Worm (Caenorhabditis elegans) whole organism, L3 larva: ENCODE data around the gene C29E4.13.

ENCODE experiments used
- R02D3.7 ChIP-seq: fragments of 150-350 bp; optimal IDR thresholded peaks from 2 replicates; lab custom pipeline; 2014; ENCODE audit warnings: missing biosample characterization, missing genetic modification characterization
- ZK546.5 ChIP-seq: sonication (generic microtip); optimal IDR thresholded peaks from 2 replicates; lab custom pipeline; 2017; ENCODE audit warnings: missing biosample characterization, missing genetic modification characterization
- aly-2 ChIP-seq: fragments of 150-350 bp; optimal IDR thresholded peaks from 2 replicates; lab custom pipeline; 2014; ENCODE audit warnings: missing biosample characterization, missing genetic modification characterization
- ama-1 ChIP-seq: fragments of 150-350 bp; optimal IDR thresholded peaks from 2 replicates; lab custom pipeline; 2018
- ceh-16 ChIP-seq: sonication (generic microtip); optimal IDR thresholded peaks from 2 replicates; lab custom pipeline; 2017; ENCODE audit warnings: missing biosample characterization, missing genetic modification characterization
- ceh-82 ChIP-seq: fragments of 150-350 bp; optimal IDR thresholded peaks from 2 replicates; lab custom pipeline; 2014; ENCODE audit warnings: missing biosample characterization, missing genetic modification characterization
- ceh-9 ChIP-seq: sonication (generic microtip); optimal IDR thresholded peaks from 2 replicates; lab custom pipeline; 2018; ENCODE audit warnings: missing biosample characterization, missing genetic modification characterization
- daf-12 ChIP-seq: fragments of 150-350 bp; optimal IDR thresholded peaks from 2 replicates; lab custom pipeline; 2014; ENCODE audit warnings: missing biosample characterization, missing genetic modification reagents, missing genetic modification characterization
- egl-5 ChIP-seq: fragments of 150-350 bp; optimal IDR thresholded peaks from 2 replicates; lab custom pipeline; 2017; ENCODE audit warnings: missing biosample characterization, missing genetic modification reagents, missing genetic modification characterization, inconsistent platforms
- elt-1 ChIP-seq: fragments of 150-350 bp; optimal IDR thresholded peaks from 2 replicates; lab custom pipeline; 2014; ENCODE audit warnings: missing biosample characterization, missing genetic modification characterization
- elt-2 ChIP-seq: sonication (generic microtip); optimal IDR thresholded peaks from 2 replicates; lab custom pipeline; 2016; ENCODE audit warnings: missing genetic modification reagents, mild to moderate bottlenecking, missing genetic modification characterization, missing compliant biosample characterization
- eor-1 ChIP-seq, 2 experiments: fragments of 150-350 bp; optimal IDR thresholded peaks; 2 replicates each; lab custom pipeline; 2014 to 2018; ENCODE audit warnings: missing biosample characterization in 2 of 2, missing genetic modification characterization in 2 of 2
- fkh-10 ChIP-seq: sonication (generic microtip); optimal IDR thresholded peaks from 2 replicates; lab custom pipeline; 2017; ENCODE audit warnings: missing biosample characterization, missing genetic modification reagents, missing genetic modification characterization
- fkh-2 ChIP-seq: fragments of 150-350 bp; optimal IDR thresholded peaks from 2 replicates; lab custom pipeline; 2014; ENCODE audit warnings: missing biosample characterization, missing genetic modification reagents, missing genetic modification characterization
- fos-1 ChIP-seq: fragments of 150-350 bp; optimal IDR thresholded peaks from 2 replicates; lab custom pipeline; 2014; ENCODE audit warnings: missing biosample characterization, missing genetic modification characterization
- hmg-11 ChIP-seq: sonication (generic microtip); optimal IDR thresholded peaks from 2 replicates; lab custom pipeline; 2016; ENCODE audit warnings: missing genetic modification characterization, missing compliant biosample characterization
- jun-1 ChIP-seq: fragments of 150-350 bp; optimal IDR thresholded peaks from 2 replicates; lab custom pipeline; 2014; ENCODE audit warnings: missing biosample characterization, missing genetic modification reagents, missing genetic modification characterization
- lin-15B ChIP-seq: fragments of 150-350 bp; optimal IDR thresholded peaks from 2 replicates; lab custom pipeline; 2014; ENCODE audit warnings: missing biosample characterization, missing genetic modification characterization
- lin-39 ChIP-seq: fragments of 150-350 bp; optimal IDR thresholded peaks from 2 replicates; lab custom pipeline; 2018; ENCODE audit warnings: missing biosample characterization, missing genetic modification reagents, missing genetic modification characterization
- lsy-12 ChIP-seq: sonication (generic microtip); optimal IDR thresholded peaks from 2 replicates; lab custom pipeline; 2016; ENCODE audit warnings: mild to moderate bottlenecking, missing genetic modification characterization, missing compliant biosample characterization
- mdl-1 ChIP-seq: fragments of 150-350 bp; optimal IDR thresholded peaks from 2 replicates; lab custom pipeline; 2014; ENCODE audit warnings: missing biosample characterization, missing genetic modification characterization
- mml-1 ChIP-seq: fragments of 150-350 bp; sonication (generic microtip); optimal IDR thresholded peaks from 3 replicates; lab custom pipeline; 2014; ENCODE audit warnings: missing biosample characterization, missing genetic modification characterization
- nfya-1 ChIP-seq: sonication (generic microtip); optimal IDR thresholded peaks from 2 replicates; lab custom pipeline; 2017; ENCODE audit warnings: missing genetic modification characterization, mild to moderate bottlenecking, missing compliant biosample characterization, antibody characterized with exemption, moderate library complexity; ENCODE audit not compliant: insufficient read depth
- nhr-11 ChIP-seq: fragments of 150-350 bp; optimal IDR thresholded peaks from 2 replicates; lab custom pipeline; 2014; ENCODE audit warnings: missing biosample characterization, missing genetic modification characterization
- nhr-12 ChIP-seq: fragments of 150-350 bp; optimal IDR thresholded peaks from 2 replicates; lab custom pipeline; 2014; ENCODE audit warnings: missing biosample characterization, missing genetic modification characterization
- nhr-23 ChIP-seq: fragments of 150-350 bp; optimal IDR thresholded peaks from 2 replicates; lab custom pipeline; 2014; ENCODE audit warnings: missing biosample characterization, missing genetic modification reagents, missing genetic modification characterization
- nhr-237 ChIP-seq: fragments of 150-350 bp; optimal IDR thresholded peaks from 2 replicates; lab custom pipeline; 2014; ENCODE audit warnings: missing biosample characterization, missing genetic modification characterization
- nhr-25 ChIP-seq: sonication (generic microtip); optimal IDR thresholded peaks from 2 replicates; lab custom pipeline; 2017; ENCODE audit warnings: missing biosample characterization, missing genetic modification characterization
- nhr-43 ChIP-seq: sonication (generic microtip); optimal IDR thresholded peaks from 2 replicates; lab custom pipeline; 2016; ENCODE audit warnings: mild to moderate bottlenecking, missing genetic modification characterization, missing compliant biosample characterization; ENCODE audit not compliant: poor library complexity, severe bottlenecking
- nhr-67 ChIP-seq: fragments of 150-350 bp; optimal IDR thresholded peaks from 2 replicates; lab custom pipeline; 2014; ENCODE audit warnings: missing biosample characterization, missing genetic modification characterization
- nhr-77 ChIP-seq: fragments of 150-350 bp; optimal IDR thresholded peaks from 2 replicates; lab custom pipeline; 2014; ENCODE audit warnings: missing biosample characterization, missing genetic modification characterization
- pha-4 ChIP-seq: fragments of 150-350 bp; optimal IDR thresholded peaks from 2 replicates; lab custom pipeline; 2014; ENCODE audit warnings: missing biosample characterization, missing genetic modification reagents, missing genetic modification characterization
- pqm-1 ChIP-seq: fragments of 150-350 bp; optimal IDR thresholded peaks from 2 replicates; lab custom pipeline; 2017; ENCODE audit warnings: missing biosample characterization, missing genetic modification characterization, inconsistent platforms
- skn-1 ChIP-seq: fragments of 150-350 bp; optimal IDR thresholded peaks from 2 replicates; lab custom pipeline; 2014; ENCODE audit warnings: missing biosample characterization, missing genetic modification characterization
- snpc-4 ChIP-seq: fragments of 150-350 bp; optimal IDR thresholded peaks from 2 replicates; lab custom pipeline; 2014; ENCODE audit warnings: missing biosample characterization, missing genetic modification characterization
- unc-39 ChIP-seq: sonication (generic microtip); optimal IDR thresholded peaks from 4 replicates; lab custom pipeline; 2017; ENCODE audit warnings: missing biosample characterization, missing genetic modification characterization
- unc-62 ChIP-seq: fragments of 150-350 bp; sonication (generic microtip); optimal IDR thresholded peaks from 4 replicates; lab custom pipeline; 2014; ENCODE audit warnings: missing biosample characterization, missing genetic modification reagents, missing genetic modification characterization
- zag-1 ChIP-seq: fragments of 150-350 bp; optimal IDR thresholded peaks from 2 replicates; lab custom pipeline; 2014; ENCODE audit warnings: missing biosample characterization, missing genetic modification characterization
- ztf-4 ChIP-seq: fragments of 150-350 bp; optimal IDR thresholded peaks from 2 replicates; lab custom pipeline; 2014; ENCODE audit warnings: missing biosample characterization, missing genetic modification characterization

Gene C29E4.13

ce11 chrIII:7928549-7929129 is at the start of gene C29E4.13, which contains the start of gene npp-15:
TSS of gene C29E4.13 (minus strand) at chrIII:7928717.
TSS of gene npp-15 (plus strand) at chrIII:7929043.
- TF ChIP-seq elt-2 (peak; percentile 19), hmg-11 (no peak), zag-1 (tag; lab: Kevin White, UChicago) (no peak), nhr-25 (peak; percentile 8), ZK546.5 (tag; lab: Kevin White, UChicago) (no peak), pha-4 (peak; percentile 71), nhr-12 (tag; lab: Kevin White, UChicago) (no peak), fkh-2 (tag; lab: Kevin White, UChicago) (no peak), lin-15B (tag; lab: Kevin White, UChicago) (peak; percentile 61), nhr-23 (tag; lab: Kevin White, UChicago) (peak; percentile 13), nhr-237 (tag; lab: Kevin White, UChicago) (no peak), mdl-1 (tag; lab: Kevin White, UChicago) (no peak), snpc-4 (peak; percentile 10), skn-1 (tag; lab: Kevin White, UChicago) (no peak), fkh-10 (no peak)

DNA sequence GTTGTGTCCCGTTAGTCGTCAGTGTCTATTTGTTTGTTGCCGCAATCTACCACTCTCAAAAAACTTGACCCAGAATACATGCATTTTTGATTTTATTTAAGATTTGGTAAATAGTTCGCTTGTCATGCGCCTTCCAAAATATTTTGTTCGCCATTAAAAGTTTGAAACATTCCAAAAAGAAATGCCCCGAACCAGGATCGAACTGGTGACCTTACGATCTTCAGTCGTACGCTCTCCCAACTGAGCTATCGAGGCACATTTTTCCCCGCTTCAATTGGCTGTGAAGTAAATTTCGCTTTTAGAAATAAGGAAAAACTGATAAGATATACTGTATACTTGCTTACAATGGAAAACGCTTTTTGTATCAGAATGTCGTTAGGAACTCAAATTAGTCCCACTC is 49.8 kb upstream of the C29E4.13 start:
- no peak for TF ChIP-seq nhr-25
- TF ChIP-seq ama-1, result peak; percentile 42

- TF ChIP-seq snpc-4, result no peak
- TF ChIP-seq skn-1 (tag; lab: Kevin White, UChicago), result no peak
- TF ChIP-seq nhr-25, result no peak
- no peak for TF ChIP-seq unc-39
- no peak for TF ChIP-seq ztf-4 (tag; lab: Kevin White, UChicago)
- TF ChIP-seq ceh-9 (tag; lab: Kevin White, UChicago), result no peak
- no peak for TF ChIP-seq fos-1 (tag; lab: Kevin White, UChicago)
- no peak for TF ChIP-seq unc-62 (GFP tag; lab: Kevin White, UChicago)
- TF ChIP-seq egl-5 (tag; lab: Kevin White, UChicago), result no peak
- TF ChIP-seq lin-15B (tag; lab: Kevin White, UChicago), result no peak
- no peak for TF ChIP-seq daf-12 (tag; lab: Kevin White, UChicago)
- TF ChIP-seq ama-1, result no peak
- no peak for TF ChIP-seq eor-1 (tag; optimal IDR thresholded peaks at IDR 0.05; lab: Kevin White, UChicago)
- no peak for TF ChIP-seq mdl-1 (tag; lab: Kevin White, UChicago)
- no peak for TF ChIP-seq elt-2
- TF ChIP-seq jun-1 (tag; lab: Kevin White, UChicago), result no peak
- TF ChIP-seq aly-2 (tag; lab: Kevin White, UChicago), result no peak
- no peak for TF ChIP-seq lin-39 (tag; lab: Kevin White, UChicago)
- TF ChIP-seq ceh-16 (tag; lab: Kevin White, UChicago), result no peak
Measured at ce11 chrIII:7977777-7978176, 49.3 kb upstream of the C29E4.13 start, which contains the start of gene C06G4.4. TSS of gene C06G4.4 (minus strand) at chrIII:7977812.

DNA sequence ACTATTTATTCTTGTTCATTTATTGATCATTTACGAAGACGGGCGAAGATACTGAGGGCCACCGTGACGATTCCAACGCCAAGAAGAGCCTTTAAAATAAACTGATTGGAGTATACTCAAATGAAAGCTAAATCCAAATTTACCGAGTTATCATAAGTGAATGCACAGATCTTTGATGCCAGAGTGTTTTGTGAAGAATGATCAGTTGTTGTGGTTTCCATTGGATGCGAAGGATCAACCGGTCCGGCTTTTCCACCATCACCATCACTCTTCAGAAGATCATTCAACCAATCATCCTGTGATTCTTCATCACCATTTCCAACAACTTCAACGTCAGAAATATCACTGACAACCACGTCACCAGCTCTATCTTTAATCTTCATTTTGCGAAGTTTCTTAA is 48.7 kb upstream of the C29E4.13 start:
- TF ChIP-seq nhr-43 (tag; lab: Kevin White, UChicago), result peak; percentile 28
- peak; percentile 22 for TF ChIP-seq R02D3.7 (tag; lab: Kevin White, UChicago)
- TF ChIP-seq lin-15B (tag; lab: Kevin White, UChicago), result no peak
- TF ChIP-seq egl-5 (tag; lab: Kevin White, UChicago), result no peak
- TF ChIP-seq elt-2, result peak; percentile 19
- TF ChIP-seq daf-12 (tag; lab: Kevin White, UChicago), result no peak
- TF ChIP-seq lin-39 (tag; lab: Kevin White, UChicago), result no peak
- no peak for TF ChIP-seq pha-4
- TF ChIP-seq ceh-82 (tag; lab: Kevin White, UChicago), result no peak
- TF ChIP-seq lsy-12 (tag; lab: Kevin White, UChicago), result peak; percentile 14
- no peak for TF ChIP-seq elt-1 (tag; lab: Kevin White, UChicago)
- peak; percentile 65 for TF ChIP-seq ama-1
- TF ChIP-seq eor-1 (tag; optimal IDR thresholded peaks at IDR 0.05; lab: Kevin White, UChicago), result no peak

ce11 chrIII:7973968-7974607 is 45.6 kb upstream of the C29E4.13 start:
- no peak for TF ChIP-seq nhr-11 (tag; lab: Kevin White, UChicago)
- no peak for TF ChIP-seq mml-1 (tag; lab: Kevin White, UChicago)
- peak; percentile 71 for TF ChIP-seq pha-4
- peak; percentile 15 for TF ChIP-seq nhr-43 (tag; lab: Kevin White, UChicago)
- peak; percentile 60 for TF ChIP-seq jun-1 (tag; lab: Kevin White, UChicago)
- peak; percentile 42 for TF ChIP-seq skn-1 (tag; lab: Kevin White, UChicago)
- no peak for TF ChIP-seq nfya-1 (tag; lab: Kevin White, UChicago)
- TF ChIP-seq lin-39 (tag; lab: Kevin White, UChicago), result peak; percentile 9
- peak; percentile 26 for TF ChIP-seq pqm-1 (tag; lab: Kevin White, UChicago)
- peak; percentile 54 for TF ChIP-seq elt-2
- no peak for TF ChIP-seq nhr-67 (tag; lab: Kevin White, UChicago)
- TF ChIP-seq elt-1 (tag; lab: Kevin White, UChicago), result no peak
- peak; percentile 24 for TF ChIP-seq nhr-25
- no peak for TF ChIP-seq ZK546.5 (tag; lab: Kevin White, UChicago)
- TF ChIP-seq eor-1 (tag; optimal IDR thresholded peaks at IDR 0.05; lab: Kevin White, UChicago), result no peak
- TF ChIP-seq ztf-4 (tag; lab: Kevin White, UChicago), result peak; percentile 19
- no peak for TF ChIP-seq nhr-77 (tag; lab: Kevin White, UChicago)
- TF ChIP-seq zag-1 (tag; lab: Kevin White, UChicago), result no peak
- TF ChIP-seq, all 47 proteins: peak for 9
